Worm (Caenorhabditis elegans): ENCODE data around the gene cey-1.

The cey-1 gene

ce11 chrII:11041846-11042262 lies 848 bp upstream of the cey-1 start:
- TF ChIP-seq unc-62 (GFP tag; optimal IDR thresholded peaks at IDR 0.05), result no peak

DNA sequence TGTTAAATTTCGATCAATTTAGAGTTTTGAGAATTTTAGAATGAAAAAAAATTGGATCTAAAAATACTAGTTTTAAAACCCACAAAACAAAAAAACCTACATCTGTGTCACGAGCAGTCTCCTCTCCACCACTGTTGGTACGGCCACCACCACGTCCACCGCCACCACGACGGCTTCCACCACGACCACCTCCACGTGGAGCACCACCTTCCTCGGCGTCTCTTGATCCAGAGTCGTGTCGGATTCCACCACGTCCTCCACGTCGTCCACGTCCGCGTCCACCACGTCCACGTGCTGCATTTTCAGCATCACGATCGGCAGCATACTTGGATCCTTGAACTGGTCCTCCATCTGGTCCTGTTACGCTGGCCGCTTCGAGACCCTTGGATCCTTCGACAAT lies 866 bp downstream of the cey-1 start:
- no peak for TF ChIP-seq unc-62 (GFP tag; optimal IDR thresholded peaks at IDR 0.05)

ce11 chrII:11035774-11036173 lies 5.2 kb downstream of the cey-1 start, which contains the start of gene srlf-15:
Gene srlf-15 (plus strand): TSS chrII:11036074.
- TF ChIP-seq unc-62 (GFP tag; optimal IDR thresholded peaks at IDR 0.05), result no peak

DNA sequence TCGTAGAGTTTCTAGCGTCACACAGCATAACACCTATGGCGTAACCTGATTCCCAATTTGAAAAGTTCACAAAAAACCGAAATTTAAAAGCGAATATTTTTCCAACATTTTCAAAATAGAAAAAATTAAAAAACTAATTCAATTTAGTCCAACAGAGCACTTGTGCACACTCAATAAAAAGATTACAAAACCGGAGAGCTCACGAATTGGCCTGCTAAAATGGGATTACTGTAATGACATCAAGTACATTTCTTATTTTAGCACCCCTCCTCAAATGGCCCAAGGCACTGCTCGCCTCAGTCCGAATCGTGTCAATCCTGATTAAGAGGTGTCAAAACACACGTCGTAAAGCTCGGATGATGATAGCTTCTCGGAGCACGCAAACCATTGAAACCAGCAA lies 8.2 kb downstream of the cey-1 start:
- TF ChIP-seq unc-62 (GFP tag; optimal IDR thresholded peaks at IDR 0.05), result no peak

ce11 chrII:11030297-11030696 lies 10.7 kb downstream of the cey-1 start, which contains the start of gene nlp-18:
Gene nlp-18 (minus strand): TSS chrII:11030397.
- no peak for TF ChIP-seq unc-62 (GFP tag; optimal IDR thresholded peaks at IDR 0.05)

DNA sequence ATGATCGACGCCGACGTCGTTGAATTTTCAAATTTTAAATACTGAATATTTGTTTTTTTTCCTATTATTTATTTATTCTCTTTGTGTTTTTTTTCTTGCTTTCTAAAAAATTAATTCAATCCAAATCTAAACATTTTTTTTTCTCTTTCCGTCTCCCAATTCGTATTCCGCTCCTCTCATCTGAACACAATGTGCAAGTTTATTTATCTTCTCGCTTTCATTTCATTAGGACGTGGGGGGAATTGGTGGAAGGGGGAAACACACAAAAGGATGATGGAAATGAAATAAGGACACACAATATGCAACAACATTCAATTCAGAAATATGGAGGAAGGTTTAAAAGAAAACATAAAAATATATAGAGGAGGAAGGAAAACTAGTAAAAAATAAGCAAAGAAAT lies 13.2 kb downstream of the cey-1 start:
- TF ChIP-seq unc-62 (GFP tag; optimal IDR thresholded peaks at IDR 0.05), result no peak

DNA sequence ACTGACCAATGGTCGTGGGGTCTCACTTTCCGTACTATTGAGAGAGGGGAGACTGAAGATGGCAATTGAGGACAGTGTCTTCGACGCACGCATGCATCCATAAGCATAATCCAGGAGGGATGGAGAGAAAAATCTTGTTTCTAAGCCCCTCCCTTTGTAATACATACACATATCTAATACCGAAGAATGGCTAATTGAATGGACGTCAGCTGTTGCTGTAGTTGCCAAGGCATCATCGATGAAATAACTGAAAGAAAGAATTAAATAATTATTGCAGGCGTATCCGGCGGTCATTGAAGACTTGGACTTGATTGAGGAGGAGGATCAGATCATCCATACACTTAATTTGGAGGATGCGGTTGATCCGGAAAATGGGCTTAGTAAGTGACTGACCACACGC lies 15.4 kb downstream of the cey-1 start, which contains the start of gene F33A8.7:
Gene F33A8.7 (minus strand): TSS at position 101 of the 400 bp plus-strand sequence.
- no peak for TF ChIP-seq unc-62 (GFP tag; optimal IDR thresholded peaks at IDR 0.05)

DNA sequence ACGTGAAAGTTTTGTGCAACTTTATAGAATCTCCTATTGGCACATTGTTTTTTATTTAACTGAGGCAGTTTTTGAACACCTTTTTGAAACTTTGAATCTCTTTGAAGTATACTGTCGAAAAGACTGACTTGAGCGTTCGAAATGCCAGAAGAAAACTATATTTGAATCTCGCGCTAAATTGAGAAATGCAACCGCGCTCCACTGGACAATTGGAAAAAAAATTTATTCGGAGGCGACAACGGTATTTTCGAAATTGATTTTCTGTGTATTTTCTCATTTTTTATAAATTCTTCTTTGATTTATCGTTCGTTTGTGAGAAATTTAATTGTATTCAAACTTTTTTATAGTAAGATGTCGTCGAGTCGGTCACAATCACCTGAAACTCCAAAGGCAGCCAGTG lies 19.0 kb downstream of the cey-1 start, which contains the start of gene let-858:
Gene let-858 (plus strand): TSS at position 348 of the 400 bp plus-strand sequence.
- no peak for TF ChIP-seq unc-62 (GFP tag; optimal IDR thresholded peaks at IDR 0.05)

DNA sequence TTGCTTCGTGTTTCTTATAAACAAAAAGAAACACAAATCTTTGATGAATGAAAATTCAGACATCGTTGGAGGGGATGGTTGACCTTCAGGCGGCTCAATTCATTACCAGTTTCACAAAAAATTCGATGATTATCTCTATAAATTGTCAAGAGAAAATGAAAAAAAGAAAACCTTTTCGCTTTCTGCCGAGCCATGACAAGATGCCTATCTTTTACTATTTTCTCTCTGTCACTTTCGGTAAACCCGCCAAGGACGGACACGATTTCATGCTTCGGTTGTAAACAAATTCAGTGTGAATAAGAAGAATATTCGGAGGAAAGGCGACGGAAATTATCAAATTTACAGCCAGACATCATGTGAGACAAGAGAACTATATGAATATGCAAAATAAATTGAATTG lies 20.3 kb downstream of the cey-1 start:
- TF ChIP-seq unc-62 (GFP tag; optimal IDR thresholded peaks at IDR 0.05), result no peak

DNA sequence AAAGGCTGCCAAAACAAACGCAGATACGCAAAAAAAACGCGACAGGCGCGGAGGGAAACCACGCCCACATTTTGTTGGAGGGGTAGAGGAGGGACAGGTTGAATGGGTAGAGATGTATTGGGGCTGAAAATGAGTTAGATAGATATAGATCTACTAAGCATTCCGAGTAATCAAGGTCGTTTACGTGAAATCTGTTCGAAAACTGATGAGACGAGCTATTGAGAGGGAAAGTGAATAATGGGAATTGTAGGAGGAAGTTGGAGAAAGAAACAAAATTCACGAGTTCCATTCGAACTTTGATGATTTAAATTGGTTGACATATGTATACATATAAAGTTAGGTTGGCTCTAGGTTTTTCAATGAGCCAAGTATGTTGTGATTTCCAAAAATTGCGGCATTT lies 24.1 kb downstream of the cey-1 start:
- TF ChIP-seq unc-62 (GFP tag; optimal IDR thresholded peaks at IDR 0.05), result no peak

DNA sequence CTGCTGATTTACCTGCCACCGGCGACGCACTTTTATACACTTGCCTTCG lies 24.3 kb downstream of the cey-1 start, which contains the start of gene ram-2:
Gene ram-2 (minus strand): TSS at position 47 of the 49 bp plus-strand sequence.
- TF ChIP-seq unc-62 (GFP tag; optimal IDR thresholded peaks at IDR 0.05), result no peak

- TF ChIP-seq unc-62 (GFP tag; optimal IDR thresholded peaks at IDR 0.05), result no peak
Observed at ce11 chrII:11016435-11016834, 24.6 kb downstream of the cey-1 start.

DNA sequence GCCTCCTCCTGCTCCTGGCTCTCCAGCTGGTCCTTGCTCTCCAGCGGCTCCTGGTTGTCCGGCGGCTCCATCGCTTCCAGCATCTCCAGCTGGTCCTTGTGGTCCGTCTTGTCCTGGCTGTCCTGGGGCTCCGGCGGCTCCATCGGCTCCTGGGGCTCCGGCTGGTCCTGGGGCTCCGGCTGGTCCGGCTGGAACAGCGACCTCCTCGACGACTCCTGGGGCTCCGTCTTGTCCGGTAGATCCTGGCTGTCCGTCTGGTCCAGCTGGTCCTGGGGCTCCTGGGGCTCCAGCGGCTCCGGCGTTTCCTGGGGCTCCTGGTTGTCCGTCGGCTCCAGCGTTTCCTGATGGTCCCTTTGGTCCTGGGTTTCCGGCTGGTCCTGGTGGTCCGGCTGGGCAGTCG lies 25.3 kb downstream of the cey-1 start:
- TF ChIP-seq unc-62 (GFP tag; optimal IDR thresholded peaks at IDR 0.05), result no peak

- TF ChIP-seq unc-62 (GFP tag; optimal IDR thresholded peaks at IDR 0.05), result no peak
Observed at ce11 chrII:11015210-11015609, 25.8 kb downstream of the cey-1 start.

- no peak for TF ChIP-seq unc-62 (GFP tag; optimal IDR thresholded peaks at IDR 0.05)
Observed at ce11 chrII:11013667-11014066, 27.3 kb downstream of the cey-1 start, which contains the start of gene col-81. Gene col-81 (minus strand): TSS chrII:11013767.

DNA sequence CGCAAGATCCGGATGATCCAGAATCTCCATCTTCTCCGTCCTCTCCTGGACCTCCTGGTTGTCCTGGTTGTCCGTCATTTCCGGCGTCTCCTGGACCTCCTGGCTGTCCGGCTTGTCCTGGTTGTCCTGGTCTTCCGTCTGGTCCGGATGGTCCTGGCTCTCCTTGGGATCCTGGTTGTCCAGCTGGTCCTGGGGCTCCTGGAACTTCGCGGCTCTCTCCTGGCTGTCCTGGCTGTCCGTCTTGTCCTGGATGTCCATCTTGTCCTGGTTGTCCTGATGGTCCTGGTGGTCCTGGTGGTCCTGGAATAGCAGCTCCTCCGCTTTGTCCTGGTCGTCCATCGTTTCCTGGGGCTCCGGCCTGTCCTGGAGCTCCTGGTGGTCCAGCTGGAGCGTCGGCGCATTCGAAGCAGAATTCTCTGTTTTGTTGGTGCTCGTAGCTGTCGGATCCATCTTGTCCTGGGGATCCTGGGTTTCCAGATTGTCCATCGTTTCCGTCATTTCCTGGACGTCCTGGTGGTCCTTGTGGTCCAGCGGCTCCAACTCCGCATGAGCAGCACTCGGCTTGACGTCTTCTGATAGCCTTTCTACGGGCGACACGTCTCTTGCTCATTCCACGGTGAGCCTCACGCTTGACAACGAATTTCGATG lies 28.4 kb downstream of the cey-1 start:
- TF ChIP-seq unc-62 (GFP tag; optimal IDR thresholded peaks at IDR 0.05), result no peak

DNA sequence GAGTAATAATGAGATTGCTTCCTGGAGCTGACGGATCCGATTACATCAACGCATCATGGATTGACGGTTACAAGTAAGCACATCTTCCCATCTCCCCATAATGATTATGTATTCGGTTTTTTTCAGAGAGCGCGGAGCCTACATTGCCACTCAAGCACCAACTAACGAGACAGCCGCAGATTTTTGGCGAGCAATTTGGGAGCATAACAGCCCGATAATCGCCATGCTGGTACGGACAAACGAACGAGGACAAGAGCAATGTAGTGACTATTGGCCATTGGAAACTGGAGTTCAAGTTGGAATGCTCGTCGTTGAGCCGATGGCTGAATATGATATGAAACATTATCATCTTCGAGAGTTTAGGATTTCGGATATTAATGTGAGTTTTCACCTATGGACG lies 30.1 kb downstream of the cey-1 start:
- no peak for TF ChIP-seq unc-62 (GFP tag; optimal IDR thresholded peaks at IDR 0.05)

ce11 chrII:11004381-11004780 lies 36.6 kb downstream of the cey-1 start:
- no peak for TF ChIP-seq unc-62 (GFP tag; optimal IDR thresholded peaks at IDR 0.05)

Measured in whole organism, dauer.